Worm (Caenorhabditis elegans) whole organism, early embryonic: Measurements from ENCODE around the gene T22F3.12.

Experiments used
- B0310.2 ChIP-seq: sonication (generic microtip); optimal IDR thresholded peaks from 2 replicates; lab custom pipeline; 2016; ENCODE audit warnings: mild to moderate bottlenecking, missing genetic modification characterization, missing compliant biosample characterization
- F13C5.2 ChIP-seq: sonication (generic microtip); optimal IDR thresholded peaks from 2 replicates; lab custom pipeline; 2017; ENCODE audit warnings: mild to moderate bottlenecking, missing genetic modification characterization, inconsistent platforms, missing compliant biosample characterization
- ama-1 ChIP-seq: fragments of 150-350 bp; optimal IDR thresholded peaks from 2 replicates; lab custom pipeline; 2014
- ceh-13 ChIP-seq: fragments of 200-800 bp; sonication (Bioruptor generic); optimal IDR thresholded peaks from 2 replicates; lab custom pipeline; 2018; ENCODE audit warnings: mild to moderate bottlenecking, missing genetic modification characterization, missing compliant biosample characterization
- ceh-36 ChIP-seq: sonication (generic microtip); optimal IDR thresholded peaks from 2 replicates; lab custom pipeline; 2016; ENCODE audit warnings: missing genetic modification characterization, inconsistent platforms, missing compliant biosample characterization

DNA sequence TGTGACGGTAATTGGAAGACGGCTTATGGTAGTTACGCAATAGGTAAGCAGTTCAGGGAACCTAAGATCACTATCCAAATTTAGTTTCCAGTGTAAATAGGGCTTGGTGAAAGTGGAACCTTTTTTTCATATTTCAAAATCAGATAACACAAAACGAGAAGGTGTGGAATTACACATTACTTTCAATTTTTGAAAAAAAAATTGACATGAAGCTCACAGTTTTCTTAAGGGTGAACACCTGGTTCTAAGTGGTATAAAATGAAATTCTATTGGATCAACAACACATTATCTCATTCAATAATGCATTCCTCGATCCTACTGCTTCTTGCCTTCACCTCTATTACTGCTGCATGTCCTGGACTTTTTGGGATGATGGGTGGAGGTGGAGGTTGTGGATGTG lies 36.0 kb downstream of the T22F3.12 start, which contains the start of gene grl-30:
- no peak for TF ChIP-seq ama-1
- TF ChIP-seq F13C5.2 (tag; lab: Kevin White, UChicago) = no peak
- no peak for TF ChIP-seq B0310.2 (tag; lab: Kevin White, UChicago)
- no peak for TF ChIP-seq ceh-13 (GFP tag; lab: Kevin White, UChicago)
- no peak for TF ChIP-seq ceh-36
